Fruit fly (Drosophila melanogaster): Measurements from ENCODE around the gene CG9948.

- TF ChIP-seq CG33017 (tag; optimal IDR thresholded peaks at IDR 0.05) (no peak), ovo (GFP tag; optimal IDR thresholded peaks at IDR 0.05) (no peak), bab1 (GFP tag; optimal IDR thresholded peaks at IDR 0.05) (no peak), CG7045 (GFP tag; optimal IDR thresholded peaks at IDR 0.05) (no peak), CG12768 (GFP tag; optimal IDR thresholded peaks at IDR 0.05) (no peak)
These were observed 25.4 kb downstream of the CG9948 start for dm6 chr3L:6981109-6981741.

Measured in whole organism, adult.